Worm (Caenorhabditis elegans) whole organism, L4 larva: ENCODE measurements around the gene lgc-55.
A peak's percentile ranks its signal among the peaks of the same experiment; 100 is the strongest.

ENCODE experiments used
- D1046.2 ChIP-seq: fragments of 200-800 bp; sonication (Bioruptor generic); IDR thresholded peaks from 2 replicates; pipeline ENCODE4 v1.3.6; 2022; ENCODE audit warnings: missing genetic modification characterization, missing compliant biosample characterization
- F10B5.3 ChIP-seq: sonication (generic microtip); optimal IDR thresholded peaks from 2 replicates; lab custom pipeline; 2016; ENCODE audit warnings: mild to moderate bottlenecking, missing genetic modification characterization, missing compliant biosample characterization
- F44E2.7 ChIP-seq: fragments of 200-800 bp; sonication (Bioruptor generic); IDR thresholded peaks from 2 replicates; pipeline ENCODE4 v2.1.2; 2022; ENCODE audit warnings: missing genetic modification characterization, missing compliant biosample characterization
- R02D3.7 ChIP-seq: fragments of 150-350 bp; sonication (generic microtip); optimal IDR thresholded peaks from 3 replicates; lab custom pipeline; 2014; ENCODE audit warnings: missing biosample characterization, missing genetic modification characterization
- ama-1 ChIP-seq: fragments of 150-350 bp; optimal IDR thresholded peaks from 2 replicates; lab custom pipeline; 2014; ENCODE audit warnings: inconsistent platforms, mixed read lengths
- ceh-32 ChIP-seq: sonication (generic microtip); optimal IDR thresholded peaks from 2 replicates; lab custom pipeline; 2016; ENCODE audit warnings: mild to moderate bottlenecking, missing genetic modification characterization, missing compliant biosample characterization; ENCODE audit not compliant: poor library complexity
- ceh-62 ChIP-seq: sonication (generic microtip); optimal IDR thresholded peaks from 2 replicates; lab custom pipeline; 2017; ENCODE audit warnings: missing biosample characterization, missing genetic modification characterization
- ces-1 ChIP-seq: fragments of 150-350 bp; sonication (generic microtip); optimal IDR thresholded peaks from 4 replicates; lab custom pipeline; 2014; ENCODE audit warnings: missing biosample characterization, missing genetic modification reagents, missing genetic modification characterization
- daf-16 ChIP-seq, 3 experiments: sonication (generic microtip); optimal IDR thresholded peaks; 2 replicates each; lab custom pipeline; 2016 to 2017; ENCODE audit warnings: missing genetic modification characterization in 3 of 3, missing genetic modification reagents in 3 of 3, mild to moderate bottlenecking in 2 of 3, missing compliant biosample characterization in 2 of 3, missing biosample characterization in 1 of 3, moderate library complexity in 1 of 3
- daf-8 ChIP-seq: fragments of 200-800 bp; sonication (Bioruptor generic); IDR thresholded peaks from 2 replicates; pipeline ENCODE4 v1.3.6; 2022; ENCODE audit warnings: missing genetic modification characterization, missing compliant biosample characterization
- dmd-6 ChIP-seq: fragments of 200-800 bp; sonication (Bioruptor generic); IDR thresholded peaks from 2 replicates; pipeline ENCODE4 v1.3.6; 2022; ENCODE audit warnings: missing genetic modification reagents, missing genetic modification characterization, missing compliant biosample characterization
- dve-1 ChIP-seq: sonication (generic microtip); optimal IDR thresholded peaks from 2 replicates; lab custom pipeline; 2017; ENCODE audit warnings: antibody characterized with exemption, mild to moderate bottlenecking, missing genetic modification characterization, missing compliant biosample characterization; ENCODE audit not compliant: insufficient read depth
- egl-27 ChIP-seq: sonication (generic microtip); optimal IDR thresholded peaks from 3 replicates; lab custom pipeline; 2017; ENCODE audit warnings: missing biosample characterization, missing genetic modification reagents, missing genetic modification characterization
- egl-43 ChIP-seq: fragments of 200-800 bp; sonication (Bioruptor generic); IDR thresholded peaks from 2 replicates; pipeline ENCODE4 v1.3.6; 2022; ENCODE audit warnings: missing genetic modification reagents, missing genetic modification characterization, missing compliant biosample characterization
- fos-1 ChIP-seq: fragments of 150-350 bp; optimal IDR thresholded peaks from 2 replicates; lab custom pipeline; 2014; ENCODE audit warnings: missing biosample characterization, missing genetic modification characterization
- hlh-30 ChIP-seq: sonication (generic microtip); optimal IDR thresholded peaks from 2 replicates; lab custom pipeline; 2017; ENCODE audit warnings: antibody characterized with exemption, mild to moderate bottlenecking, missing genetic modification characterization, missing compliant biosample characterization; ENCODE audit not compliant: insufficient read depth
- hmg-1.1 ChIP-seq: fragments of 200-800 bp; sonication (Bioruptor generic); IDR thresholded peaks from 2 replicates; pipeline ENCODE4 v1.3.6; 2022; ENCODE audit warnings: missing genetic modification reagents, missing genetic modification characterization, missing compliant biosample characterization
- lin-1 ChIP-seq: fragments of 200-800 bp; sonication (Bioruptor generic); IDR thresholded peaks from 2 replicates; pipeline ENCODE4 v1.3.6; 2022; ENCODE audit warnings: missing genetic modification reagents, missing genetic modification characterization, missing compliant biosample characterization
- lin-38 ChIP-seq: fragments of 200-800 bp; sonication (Bioruptor generic); IDR thresholded peaks from 2 replicates; pipeline ENCODE4 v1.3.6; 2022; ENCODE audit warnings: missing genetic modification reagents, missing genetic modification characterization, missing compliant biosample characterization
- lir-3 ChIP-seq: sonication (generic microtip); optimal IDR thresholded peaks from 2 replicates; lab custom pipeline; 2016; ENCODE audit warnings: mild to moderate bottlenecking, missing genetic modification characterization, missing compliant biosample characterization
- mdl-1 ChIP-seq, 2 experiments: fragments of 150-350 bp in 1 of 2; sonication (generic microtip) in 1 of 2; optimal IDR thresholded peaks; 2 replicates each; lab custom pipeline; 2014 to 2017; ENCODE audit warnings: missing biosample characterization in 2 of 2, missing genetic modification characterization in 2 of 2
- nhr-102 ChIP-seq: sonication (generic microtip); optimal IDR thresholded peaks from 2 replicates; lab custom pipeline; 2016; ENCODE audit warnings: mild to moderate bottlenecking, missing genetic modification characterization, moderate library complexity, missing compliant biosample characterization
- nhr-11 ChIP-seq: fragments of 150-350 bp; optimal IDR thresholded peaks from 2 replicates; lab custom pipeline; 2014; ENCODE audit warnings: missing biosample characterization, missing genetic modification characterization
- nhr-25 ChIP-seq: sonication (generic microtip); optimal IDR thresholded peaks from 2 replicates; lab custom pipeline; 2017; ENCODE audit warnings: missing genetic modification characterization, mild to moderate bottlenecking, missing compliant biosample characterization, antibody characterized with exemption, moderate library complexity, borderline replicate concordance; ENCODE audit not compliant: insufficient read depth
- nhr-77 ChIP-seq: fragments of 150-350 bp; optimal IDR thresholded peaks from 2 replicates; lab custom pipeline; 2014; ENCODE audit warnings: missing biosample characterization, missing genetic modification characterization
- php-3 ChIP-seq: fragments of 200-800 bp; sonication (Bioruptor generic); IDR thresholded peaks from 2 replicates; pipeline ENCODE4 v1.3.6; 2022; ENCODE audit warnings: missing genetic modification reagents, missing genetic modification characterization, missing compliant biosample characterization
- pqm-1 ChIP-seq: sonication (generic microtip); optimal IDR thresholded peaks from 2 replicates; lab custom pipeline; 2017; ENCODE audit warnings: missing biosample characterization, missing genetic modification characterization
- set-16 ChIP-seq: fragments of 200-800 bp; sonication (Bioruptor generic); IDR thresholded peaks from 2 replicates; pipeline ENCODE4 v1.3.6; 2022; ENCODE audit warnings: missing genetic modification reagents, missing genetic modification characterization, missing compliant biosample characterization
- skn-1 ChIP-seq: fragments of 150-350 bp; optimal IDR thresholded peaks from 2 replicates; lab custom pipeline; 2014; ENCODE audit warnings: missing biosample characterization, missing genetic modification characterization
- unc-62 ChIP-seq, 3 experiments: fragments of 150-350 bp in 1 of 3; sonication (generic microtip); optimal IDR thresholded peaks in 2 of 3; peaks in 1 of 3; 1 replicate in 1 of 3; 2 replicates in 2 of 3; lab custom pipeline; 2014 to 2017; ENCODE audit warnings: missing biosample characterization in 3 of 3, missing genetic modification characterization in 3 of 3, missing genetic modification reagents in 3 of 3, missing genotype in 1 of 3
- zfp-2 ChIP-seq: sonication (generic microtip); optimal IDR thresholded peaks from 2 replicates; lab custom pipeline; 2016; ENCODE audit warnings: mild to moderate bottlenecking, missing genetic modification characterization, missing compliant biosample characterization

Gene lgc-55

ce11 chrV:20005724-20006132 is 17.1 kb upstream of the lgc-55 start (continued):
- 0 out of 2 replicates have a peak, but pooled peaks have one; percentile 22 for TF ChIP-seq lin-38 (GFP tag; lab: Robert Waterston, UW)
- peak; percentile 73 for TF ChIP-seq dmd-6 (GFP tag; lab: Robert Waterston, UW)

DNA sequence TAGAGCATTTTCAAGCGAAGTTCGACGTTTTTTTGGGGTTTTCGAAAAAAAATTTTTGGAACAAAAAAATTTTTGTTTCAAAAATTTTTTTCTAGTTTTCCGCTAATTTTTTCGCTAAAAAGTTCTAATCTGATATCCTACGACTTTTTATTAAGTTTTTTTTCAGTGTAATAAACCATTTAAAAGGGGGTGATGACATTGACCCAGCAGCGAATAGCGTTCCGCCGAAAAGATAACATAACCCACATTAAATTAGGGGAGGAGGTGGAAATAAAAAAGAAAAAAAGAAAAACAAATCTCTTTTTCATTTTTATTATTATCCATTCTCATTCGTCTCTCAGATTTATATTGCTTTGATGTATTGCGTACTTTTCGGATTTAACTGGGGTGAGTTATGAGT is 15.4 kb upstream of the lgc-55 start, which contains the start of gene Y60A3A.23:
Gene Y60A3A.23 (plus strand): TSS at position 301 of the 400 bp plus-strand sequence.
- no peak for TF ChIP-seq ceh-32 (tag; lab: Kevin White, UChicago)
- TF ChIP-seq nhr-11 (tag; lab: Kevin White, UChicago): no peak
- TF ChIP-seq daf-8 (GFP tag; lab: Robert Waterston, UW): no peak

- peak; percentile 29 for TF ChIP-seq dve-1 (tag; lab: Kevin White, UChicago)
- TF ChIP-seq dmd-6 (GFP tag; lab: Robert Waterston, UW): peak; percentile 55
- peak; percentile 56 for TF ChIP-seq pqm-1 (tag; lab: Kevin White, UChicago)
- peak; percentile 29 for TF ChIP-seq hlh-30
- TF ChIP-seq nhr-77 (tag; lab: Kevin White, UChicago): no peak
- TF ChIP-seq R02D3.7: no peak
- TF ChIP-seq daf-16 (GFP tag; optimal IDR thresholded peaks at IDR 0.05; lab: Kevin White, UChicago): no peak
- peak; percentile 28 for TF ChIP-seq daf-16 (tag; optimal IDR thresholded peaks at IDR 0.05; lab: Kevin White, UChicago)
These were observed 11.6 kb upstream of the lgc-55 start for ce11 chrV:20011199-20011598.

DNA sequence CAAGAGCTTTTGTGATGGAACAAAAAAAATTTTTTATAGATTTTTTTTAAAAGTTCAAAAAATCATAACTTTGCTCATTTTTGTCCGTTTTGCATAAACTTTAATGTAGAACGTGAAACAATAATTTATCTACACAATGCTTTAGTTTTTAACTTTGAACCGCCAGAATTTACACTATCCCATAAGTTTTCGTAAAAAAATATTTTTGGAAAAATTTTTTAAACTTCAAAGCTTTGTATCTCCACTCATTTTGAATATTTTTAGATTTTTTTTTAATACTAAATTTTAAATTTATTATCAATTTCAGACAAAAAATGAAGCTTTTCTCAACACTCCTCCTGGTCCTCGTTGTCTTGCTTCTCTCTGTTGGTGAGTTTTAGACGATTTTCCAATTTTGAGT is 11.2 kb upstream of the lgc-55 start, which contains the start of gene Y60A3A.21:
Gene Y60A3A.21 (plus strand): TSS at position 301 of the 400 bp plus-strand sequence.
- TF ChIP-seq lin-1 (no peak), php-3 (GFP tag; lab: Robert Waterston, UW) (no peak), hmg-1.1 (no peak), skn-1 (tag; lab: Kevin White, UChicago) (no peak), egl-43 (GFP tag; lab: Robert Waterston, UW) (no peak), F10B5.3 (no peak), zfp-2 (no peak), set-16 (GFP tag; lab: Robert Waterston, UW) (no peak), lir-3 (tag; lab: Kevin White, UChicago) (no peak), ces-1 (no peak), D1046.2 (no peak), nhr-25 (no peak)
- TF ChIP-seq, all 104 proteins: peak for 0

DNA sequence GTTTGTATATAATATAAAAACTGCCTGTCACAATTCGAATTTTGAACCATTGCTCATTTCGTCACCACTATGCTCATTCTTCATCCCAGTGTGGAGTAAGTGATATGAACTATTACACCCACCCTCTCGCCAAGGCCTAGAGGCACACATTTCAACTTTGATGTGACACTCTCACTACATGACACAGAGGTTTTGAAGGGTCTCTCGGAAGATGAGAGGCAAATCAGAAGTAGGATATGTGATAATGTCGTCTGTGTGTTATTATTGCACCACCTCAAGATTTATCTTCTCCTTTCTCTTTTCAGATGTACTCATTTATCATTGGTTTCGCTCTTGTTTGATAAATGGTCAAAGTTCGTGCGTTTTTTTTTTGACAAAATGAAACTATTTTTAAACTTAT is 1.5 kb upstream of the lgc-55 start:
- TF ChIP-seq unc-62 (GFP tag; optimal IDR thresholded peaks at IDR 0.05 in 1 of 2; lab: Kevin White, UChicago) (peak in 1 of 2 experiments; percentile 91), unc-62 (tag; optimal IDR thresholded peaks at IDR 0.05; lab: Kevin White, UChicago) (no peak), mdl-1 (tag; optimal IDR thresholded peaks at IDR 0.05; lab: Kevin White, UChicago) (no peak)

DNA sequence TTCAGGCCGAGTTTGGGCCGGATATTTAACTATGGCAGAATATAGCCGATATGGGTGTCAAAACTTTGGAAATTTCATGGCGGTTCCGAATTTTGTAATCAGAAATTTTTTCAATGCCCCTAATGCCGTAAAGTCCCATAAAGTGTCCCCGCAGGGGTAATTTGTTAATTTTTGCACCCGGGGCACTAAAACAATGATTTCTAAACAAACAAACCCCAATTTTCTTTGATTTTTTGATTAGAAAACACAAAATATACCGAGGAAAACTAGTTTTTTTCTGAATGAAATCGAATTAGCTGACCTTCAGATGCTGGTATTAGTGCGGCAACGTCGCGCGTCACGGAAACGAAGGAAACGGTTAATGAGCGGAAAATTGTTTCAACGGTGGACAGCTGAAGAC is 12.1 kb downstream of the lgc-55 start:
- TF ChIP-seq ceh-62: no peak
- 0 out of 2 replicates have a peak, but pooled peaks have one; percentile 62 for TF ChIP-seq F44E2.7 (GFP tag; lab: Robert Waterston, UW)

- TF ChIP-seq egl-27 (tag; lab: Kevin White, UChicago): no peak
- no peak for TF ChIP-seq ama-1 (lab: Kevin White, UChicago)
- no peak for TF ChIP-seq skn-1 (tag; lab: Kevin White, UChicago)
- no peak for TF ChIP-seq F10B5.3
- no peak for TF ChIP-seq nhr-102 (tag; lab: Kevin White, UChicago)
- TF ChIP-seq fos-1 (tag; lab: Kevin White, UChicago): no peak
These were observed 14.4 kb downstream of the lgc-55 start, which contains the start of gene Y113G7A.16 for ce11 chrV:20037287-20037686. Gene Y113G7A.16 (plus strand): TSS chrV:20037587.
